Worm (Caenorhabditis elegans) whole organism, young adult: ENCODE measurements around the gene Y50D7A.8.
A peak's percentile ranks its signal among the peaks of the same experiment; 100 is the strongest.

Experiments
- B0035.1 ChIP-seq: sonication (generic microtip); optimal IDR thresholded peaks from 2 replicates; lab custom pipeline; 2016; ENCODE audit warnings: missing genetic modification characterization, mild to moderate bottlenecking, missing compliant biosample characterization, missing genotype, missing genetic modification reagents
- B0336.3 ChIP-seq: fragments of 200-800 bp; sonication (Bioruptor generic); IDR thresholded peaks from 2 replicates; pipeline ENCODE4 v1.3.6; 2022; ENCODE audit warnings: missing genetic modification characterization, missing compliant biosample characterization
- D2030.7 ChIP-seq: fragments of 200-800 bp; sonication (Bioruptor generic); IDR thresholded peaks from 2 replicates; pipeline ENCODE4 v1.3.6; 2022; ENCODE audit warnings: missing genetic modification reagents, missing genetic modification characterization, missing compliant biosample characterization
- F10E7.11 ChIP-seq: sonication (generic microtip); optimal IDR thresholded peaks from 2 replicates; lab custom pipeline; 2017; ENCODE audit warnings: mild to moderate bottlenecking, missing genetic modification characterization, moderate library complexity, missing compliant biosample characterization
- F23B12.7 ChIP-seq: sonication (generic microtip); optimal IDR thresholded peaks from 2 replicates; lab custom pipeline; 2017; ENCODE audit warnings: missing genetic modification characterization, mild to moderate bottlenecking, missing compliant biosample characterization, antibody characterized with exemption, moderate library complexity; ENCODE audit not compliant: insufficient read depth
- F33H1.4 ChIP-seq: fragments of 200-800 bp; sonication (Bioruptor generic); IDR thresholded peaks from 2 replicates; pipeline ENCODE4 v1.3.6; 2022; ENCODE audit warnings: missing genetic modification reagents, missing genetic modification characterization, missing compliant biosample characterization
- F49E8.2 ChIP-seq: sonication (generic microtip); optimal IDR thresholded peaks from 3 replicates; lab custom pipeline; 2017; ENCODE audit warnings: missing genetic modification characterization, mild to moderate bottlenecking, missing compliant biosample characterization, antibody characterized with exemption, moderate library complexity; ENCODE audit not compliant: insufficient read depth
- F52B5.7 ChIP-seq: sonication (generic microtip); optimal IDR thresholded peaks from 2 replicates; lab custom pipeline; 2016; ENCODE audit warnings: mild to moderate bottlenecking, missing genetic modification characterization, missing compliant biosample characterization
- F55B11.4 ChIP-seq: sonication (generic microtip); optimal IDR thresholded peaks from 2 replicates; lab custom pipeline; 2016; ENCODE audit warnings: missing compliant biosample characterization, missing genetic modification characterization, borderline replicate concordance; ENCODE audit not compliant: insufficient read depth
- K12H6.12 ChIP-seq: fragments of 200-800 bp; sonication (Bioruptor generic); optimal IDR thresholded peaks from 2 replicates; lab custom pipeline; 2018; ENCODE audit warnings: mild to moderate bottlenecking, missing genetic modification characterization, missing compliant biosample characterization
- Y79H2A.3 ChIP-seq: fragments of 200-800 bp; sonication (Bioruptor generic); conservative IDR thresholded peaks from 2 replicates; pipeline ENCODE4 v1.3.6; 2022; ENCODE audit warnings: missing genetic modification reagents, missing genetic modification characterization, missing compliant biosample characterization
- ama-1 ChIP-seq, 3 experiments: fragments of 150-350 bp in 1 of 3; sonication (generic microtip) in 2 of 3; optimal IDR thresholded peaks; 2 replicates each; lab custom pipeline; 2014 to 2018; ENCODE audit warnings: missing biosample characterization in 2 of 3, missing genetic modification characterization in 2 of 3, missing genetic modification reagents in 2 of 3
- aptf-2 ChIP-seq: fragments of 200-800 bp; sonication (Bioruptor generic); conservative IDR thresholded peaks from 2 replicates; pipeline ENCODE4 v1.3.6; 2022; ENCODE audit warnings: missing genetic modification reagents, missing genetic modification characterization, missing compliant biosample characterization
- attf-3 ChIP-seq: fragments of 200-800 bp; sonication (Bioruptor generic); conservative IDR thresholded peaks from 2 replicates; pipeline ENCODE4 v1.3.6; 2022; ENCODE audit warnings: missing genetic modification reagents, missing genetic modification characterization, missing compliant biosample characterization
- cebp-1 ChIP-seq, 2 experiments: fragments of 200-800 bp in 1 of 2; sonication (Bioruptor generic) in 1 of 2; sonication (generic microtip) in 1 of 2; IDR thresholded peaks in 1 of 2; optimal IDR thresholded peaks in 1 of 2; 2 replicates each; pipeline versions ENCODE4 v1.3.6 to Lab custom; 2017 to 2022; ENCODE audit warnings: missing compliant biosample characterization in 2 of 2, missing genetic modification characterization in 2 of 2, mild to moderate bottlenecking in 1 of 2, missing genetic modification reagents in 1 of 2, moderate library complexity in 1 of 2
- ceh-100 ChIP-seq: fragments of 200-800 bp; sonication (Bioruptor generic); IDR thresholded peaks from 2 replicates; pipeline ENCODE4 v1.3.6; 2022; ENCODE audit warnings: missing genetic modification reagents, missing genetic modification characterization, missing compliant biosample characterization
- ceh-27 ChIP-seq: fragments of 200-800 bp; sonication (Bioruptor generic); optimal IDR thresholded peaks from 2 replicates; lab custom pipeline; 2018; ENCODE audit warnings: mild to moderate bottlenecking, missing genetic modification characterization, moderate library complexity, missing compliant biosample characterization
- ceh-40 ChIP-seq: fragments of 200-800 bp; sonication (Bioruptor generic); IDR thresholded peaks from 2 replicates; pipeline ENCODE4 v1.3.6; 2022; ENCODE audit warnings: missing genetic modification characterization, missing compliant biosample characterization
- ceh-58 ChIP-seq: fragments of 200-800 bp; sonication (Bioruptor generic); IDR thresholded peaks from 2 replicates; pipeline ENCODE4 v1.3.6; 2022; ENCODE audit warnings: missing genetic modification characterization, missing compliant biosample characterization
- ceh-91 ChIP-seq: fragments of 200-800 bp; sonication (Bioruptor generic); IDR thresholded peaks from 2 replicates; pipeline ENCODE4 v1.3.6; 2022; ENCODE audit warnings: missing genetic modification reagents, missing genetic modification characterization, missing compliant biosample characterization
- dox-1 ChIP-seq: fragments of 200-800 bp; sonication (Bioruptor generic); IDR thresholded peaks from 2 replicates; pipeline ENCODE4 v1.3.6; 2022; ENCODE audit warnings: missing genetic modification reagents, missing genetic modification characterization, missing compliant biosample characterization
- gei-17 ChIP-seq: fragments of 200-800 bp; sonication (Bioruptor generic); optimal IDR thresholded peaks from 2 replicates; lab custom pipeline; 2018; ENCODE audit warnings: mild to moderate bottlenecking, missing genetic modification characterization, missing compliant biosample characterization
- lin-54 ChIP-seq: fragments of 200-800 bp; sonication (Bioruptor generic); optimal IDR thresholded peaks from 2 replicates; lab custom pipeline; 2018; ENCODE audit warnings: mild to moderate bottlenecking, missing genetic modification characterization, missing compliant biosample characterization
- lir-1 ChIP-seq: fragments of 200-800 bp; sonication (Bioruptor generic); conservative IDR thresholded peaks from 2 replicates; pipeline ENCODE4 v1.3.6; 2022; ENCODE audit warnings: missing genetic modification reagents, missing genetic modification characterization, missing compliant biosample characterization
- mxl-1 ChIP-seq: sonication (generic microtip); optimal IDR thresholded peaks from 2 replicates; lab custom pipeline; 2016; ENCODE audit warnings: missing genetic modification characterization, missing compliant biosample characterization
- nhr-27 ChIP-seq: fragments of 200-800 bp; sonication (Bioruptor generic); optimal IDR thresholded peaks from 2 replicates; lab custom pipeline; 2018; ENCODE audit warnings: mild to moderate bottlenecking, missing genetic modification characterization, moderate library complexity, missing compliant biosample characterization
- pbrm-1 ChIP-seq: fragments of 200-800 bp; sonication (Bioruptor generic); IDR thresholded peaks from 2 replicates; pipeline ENCODE4 v1.3.6; 2022; ENCODE audit warnings: missing genetic modification reagents, missing genetic modification characterization, missing compliant biosample characterization
- rcor-1 ChIP-seq: fragments of 200-800 bp; sonication (Bioruptor generic); IDR thresholded peaks from 2 replicates; pipeline ENCODE4 v1.3.6; 2022; ENCODE audit warnings: missing genetic modification reagents, missing genetic modification characterization, missing compliant biosample characterization
- sdz-38 ChIP-seq: sonication (generic microtip); optimal IDR thresholded peaks from 2 replicates; lab custom pipeline; 2016; ENCODE audit warnings: missing genotype, missing genetic modification characterization, missing compliant biosample characterization
- tlf-1 ChIP-seq: fragments of 200-800 bp; sonication (Bioruptor generic); optimal IDR thresholded peaks from 2 replicates; lab custom pipeline; 2018; ENCODE audit warnings: mild to moderate bottlenecking, missing genetic modification characterization, missing compliant biosample characterization
- unc-62 ChIP-seq: fragments of 150-350 bp; optimal IDR thresholded peaks from 2 replicates; lab custom pipeline; 2014; ENCODE audit warnings: missing biosample characterization, missing genetic modification reagents, missing genetic modification characterization
- xnd-1 ChIP-seq: sonication (generic microtip); optimal IDR thresholded peaks from 2 replicates; lab custom pipeline; 2016; ENCODE audit warnings: missing genotype, missing genetic modification reagents, missing genetic modification characterization, missing compliant biosample characterization
- zfh-2 ChIP-seq: fragments of 200-800 bp; sonication (Bioruptor generic); conservative IDR thresholded peaks from 2 replicates; pipeline ENCODE4 v1.3.6; 2022; ENCODE audit warnings: missing genetic modification reagents, missing genetic modification characterization, missing compliant biosample characterization
- ztf-22 ChIP-seq: fragments of 200-800 bp; sonication (Bioruptor generic); optimal IDR thresholded peaks from 2 replicates; lab custom pipeline; 2018; ENCODE audit warnings: mild to moderate bottlenecking, missing genetic modification characterization, moderate library complexity, missing compliant biosample characterization
- ztf-26 ChIP-seq: sonication (generic microtip); optimal IDR thresholded peaks from 2 replicates; lab custom pipeline; 2017; ENCODE audit warnings: missing genetic modification characterization, missing compliant biosample characterization
- ztf-6 ChIP-seq: fragments of 200-800 bp; sonication (Bioruptor generic); IDR thresholded peaks from 2 replicates; pipeline ENCODE4 v1.3.6; 2022; ENCODE audit warnings: missing genetic modification reagents, missing genetic modification characterization, missing compliant biosample characterization

Gene Y50D7A.8

DNA sequence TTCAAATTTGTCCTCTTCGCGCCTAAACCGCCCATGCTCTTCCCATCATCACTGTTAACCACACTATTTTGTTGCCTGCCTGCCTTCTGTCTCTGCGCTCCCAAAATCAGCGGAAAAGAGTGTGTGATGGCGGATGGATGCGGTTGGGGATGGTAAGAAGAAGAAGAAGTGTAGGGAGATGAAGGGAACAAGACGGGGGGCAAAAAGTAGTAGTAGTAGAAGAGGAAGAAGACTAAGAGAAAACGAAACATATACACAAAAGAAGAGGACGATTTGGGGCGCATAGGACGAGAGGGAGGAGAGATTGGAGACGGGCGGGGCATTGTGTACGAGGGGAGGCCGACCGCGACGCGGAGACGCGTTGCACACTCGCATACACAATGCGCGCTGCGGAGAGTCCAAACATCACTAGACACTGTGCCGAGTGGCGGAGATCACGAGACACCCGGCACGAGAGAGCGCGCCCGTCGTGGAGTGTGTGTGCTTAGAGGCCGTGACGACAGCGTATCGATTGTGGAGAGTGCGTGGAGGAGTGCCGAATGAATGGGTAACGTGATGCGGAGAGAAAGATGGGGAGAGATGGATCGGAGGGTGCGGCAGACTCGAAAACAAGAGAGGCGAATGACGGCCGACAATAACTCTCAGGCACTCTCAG lies 6.6 kb upstream of the Y50D7A.8 start (continued):
- TF ChIP-seq lin-54: peak; percentile 68
- peak; percentile 97 for TF ChIP-seq ceh-27 (GFP tag; lab: Kevin White, UChicago)
- no peak for TF ChIP-seq mxl-1 (tag; lab: Kevin White, UChicago)

DNA sequence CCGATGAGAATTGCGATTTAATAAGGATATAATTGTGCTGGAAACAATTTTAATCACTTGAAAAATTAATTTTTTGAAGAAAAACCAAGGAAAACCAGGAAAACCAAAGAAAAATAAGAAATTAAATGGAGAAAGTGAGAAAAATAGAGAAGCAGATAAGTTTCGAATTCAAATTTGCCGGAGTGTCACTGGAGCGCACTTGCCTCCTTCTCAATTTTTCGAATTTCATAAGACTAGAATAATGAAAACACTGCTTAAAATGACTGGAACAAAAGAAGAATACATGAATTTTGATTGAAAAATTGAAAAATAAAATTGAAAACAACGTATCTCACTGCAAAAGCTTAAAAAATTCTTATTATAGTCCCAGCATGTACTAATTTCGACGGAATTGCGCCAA lies 5.4 kb upstream of the Y50D7A.8 start:
- TF ChIP-seq lir-1 (GFP tag; lab: Robert Waterston, UW) (no peak), Y79H2A.3 (GFP tag; lab: Robert Waterston, UW) (no peak), F23B12.7 (tag; lab: Kevin White, UChicago) (peak; percentile 26), cebp-1 (GFP tag; IDR thresholded peaks at IDR 0.05; lab: Robert Waterston, UW) (no peak), cebp-1 (tag; optimal IDR thresholded peaks at IDR 0.05; lab: Kevin White, UChicago) (peak; percentile 27), unc-62 (GFP tag; lab: Kevin White, UChicago) (no peak), ceh-40 (no peak), ama-1 (optimal IDR thresholded peaks at IDR 0.05; lab: Kevin White, UChicago) (no peak), ama-1 (GFP tag; optimal IDR thresholded peaks at IDR 0.05; lab: Kevin White, UChicago) (peak in 1 of 2 experiments; percentile 44), tlf-1 (GFP tag; lab: Kevin White, UChicago) (no peak), B0035.1 (tag; lab: Kevin White, UChicago) (no peak), aptf-2 (no peak)

DNA sequence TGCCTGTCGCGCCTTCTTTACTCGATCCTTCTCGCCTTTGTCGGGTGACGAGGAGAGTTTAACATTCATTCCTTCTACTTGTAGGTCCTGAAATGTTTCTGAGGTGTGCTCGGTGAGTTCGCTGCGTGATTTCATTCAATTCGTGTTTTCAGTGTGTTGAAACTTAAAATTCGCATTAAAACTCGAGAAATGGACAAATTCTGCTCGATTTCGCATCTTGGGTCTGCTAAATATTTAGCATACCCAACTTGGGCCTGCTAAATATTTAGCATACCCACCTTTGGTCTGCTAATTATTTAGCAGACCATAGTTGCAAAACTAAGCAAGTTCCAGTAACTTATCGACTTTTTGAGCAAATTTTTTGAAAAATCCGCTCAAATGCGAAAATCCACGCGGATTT lies 4.3 kb upstream of the Y50D7A.8 start:
- TF ChIP-seq F49E8.2 (tag; lab: Kevin White, UChicago): no peak
- TF ChIP-seq mxl-1 (tag; lab: Kevin White, UChicago): no peak
- no peak for TF ChIP-seq D2030.7 (GFP tag; lab: Robert Waterston, UW)
- no peak for TF ChIP-seq nhr-27 (tag; lab: Kevin White, UChicago)
- no peak for TF ChIP-seq rcor-1 (GFP tag; lab: Robert Waterston, UW)
- TF ChIP-seq ama-1 (optimal IDR thresholded peaks at IDR 0.05; lab: Kevin White, UChicago): no peak
- TF ChIP-seq ama-1 (GFP tag; optimal IDR thresholded peaks at IDR 0.05; lab: Kevin White, UChicago): no peak
- no peak for TF ChIP-seq sdz-38 (tag; lab: Kevin White, UChicago)
- TF ChIP-seq B0336.3 (GFP tag; lab: Robert Waterston, UW): no peak
- no peak for TF ChIP-seq xnd-1 (tag; lab: Kevin White, UChicago)
- TF ChIP-seq ztf-22 (GFP tag; lab: Kevin White, UChicago): no peak
- no peak for TF ChIP-seq ceh-100 (GFP tag; lab: Robert Waterston, UW)
- no peak for TF ChIP-seq gei-17 (GFP tag; lab: Kevin White, UChicago)
- TF ChIP-seq ceh-58 (GFP tag; lab: Robert Waterston, UW): no peak
- TF ChIP-seq cebp-1 (GFP tag; IDR thresholded peaks at IDR 0.05; lab: Robert Waterston, UW): no peak
- no peak for TF ChIP-seq cebp-1 (tag; optimal IDR thresholded peaks at IDR 0.05; lab: Kevin White, UChicago)
- no peak for TF ChIP-seq F10E7.11 (tag; lab: Kevin White, UChicago)

DNA sequence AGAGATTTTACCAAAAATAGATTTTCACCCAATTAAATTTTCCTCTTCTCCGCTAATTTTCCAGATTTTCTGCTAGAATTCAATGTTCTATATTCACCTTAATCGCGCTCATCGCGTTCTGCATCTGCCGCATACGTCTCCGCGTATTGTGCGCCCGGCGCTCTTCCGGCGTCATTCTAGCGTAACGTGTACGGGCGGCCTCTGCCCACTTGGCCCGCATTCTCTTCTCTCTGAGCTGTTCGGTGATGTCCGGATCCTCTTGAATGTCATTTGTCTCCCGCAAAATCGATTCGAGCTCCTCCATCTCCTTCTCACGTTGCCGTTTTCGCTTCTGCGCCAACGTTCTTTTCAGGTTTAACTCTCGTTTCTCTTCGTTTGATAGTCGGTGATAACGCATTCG lies 3.9 kb upstream of the Y50D7A.8 start:
- TF ChIP-seq dox-1 (GFP tag; lab: Robert Waterston, UW) (0 out of 2 replicates have a peak, but pooled peaks have one; percentile 11), F33H1.4 (GFP tag; lab: Robert Waterston, UW) (no peak), pbrm-1 (GFP tag; lab: Robert Waterston, UW) (no peak), K12H6.12 (tag; lab: Kevin White, UChicago) (no peak), ceh-91 (GFP tag; lab: Robert Waterston, UW) (no peak), F55B11.4 (tag; lab: Kevin White, UChicago) (no peak), ztf-26 (tag; lab: Kevin White, UChicago) (no peak), ztf-6 (GFP tag; lab: Robert Waterston, UW) (0 out of 2 replicates have a peak, but pooled peaks have one; percentile 21), F52B5.7 (tag; lab: Kevin White, UChicago) (peak; percentile 0), attf-3 (0 out of 2 replicates have a peak, but pooled peaks have one; percentile 15), zfh-2 (GFP tag; lab: Robert Waterston, UW) (peak; percentile 66)
